Worm (Caenorhabditis elegans) whole organism, early embryonic: ENCODE results near the gene F22E5.23.
"Not testable (repeated sequence)": the region's sequence is repeated elsewhere in the genome, so short reads cannot be mapped to it uniquely, and the experiment has no call there.

Source experiments
- B0310.2 ChIP-seq: sonication (generic microtip); optimal IDR thresholded peaks from 2 replicates; lab custom pipeline; 2016; ENCODE audit warnings: mild to moderate bottlenecking, missing genetic modification characterization, missing compliant biosample characterization
- F13C5.2 ChIP-seq: sonication (generic microtip); optimal IDR thresholded peaks from 2 replicates; lab custom pipeline; 2017; ENCODE audit warnings: mild to moderate bottlenecking, missing genetic modification characterization, inconsistent platforms, missing compliant biosample characterization
- aly-1 ChIP-seq: sonication (generic microtip); optimal IDR thresholded peaks from 2 replicates; lab custom pipeline; 2016; ENCODE audit warnings: missing genetic modification characterization, missing compliant biosample characterization
- ceh-13 ChIP-seq: fragments of 200-800 bp; sonication (Bioruptor generic); optimal IDR thresholded peaks from 2 replicates; lab custom pipeline; 2018; ENCODE audit warnings: mild to moderate bottlenecking, missing genetic modification characterization, missing compliant biosample characterization
- ceh-36 ChIP-seq: sonication (generic microtip); optimal IDR thresholded peaks from 2 replicates; lab custom pipeline; 2016; ENCODE audit warnings: missing genetic modification characterization, inconsistent platforms, missing compliant biosample characterization
- ets-7 ChIP-seq: sonication (generic microtip); optimal IDR thresholded peaks from 2 replicates; lab custom pipeline; 2016; ENCODE audit warnings: missing genotype, missing genetic modification characterization, missing compliant biosample characterization
- flt-1 ChIP-seq: fragments of 200-800 bp; sonication (Bioruptor generic); IDR thresholded peaks from 2 replicates; pipeline ENCODE4 v1.3.6; 2022; ENCODE audit warnings: missing genetic modification characterization, missing compliant biosample characterization
- hmbx-1 ChIP-seq: sonication (generic microtip); optimal IDR thresholded peaks from 2 replicates; lab custom pipeline; 2016; ENCODE audit warnings: mild to moderate bottlenecking, missing genetic modification characterization, missing compliant biosample characterization
- hmg-4 ChIP-seq: fragments of 200-800 bp; sonication (Bioruptor generic); optimal IDR thresholded peaks from 2 replicates; lab custom pipeline; 2018; ENCODE audit warnings: mild to moderate bottlenecking, missing genetic modification characterization, missing compliant biosample characterization
- hnd-1 ChIP-seq: sonication (generic microtip); optimal IDR thresholded peaks from 2 replicates; lab custom pipeline; 2016; ENCODE audit warnings: missing genetic modification characterization, missing compliant biosample characterization
- pes-1 ChIP-seq: fragments of 200-800 bp; sonication (Bioruptor generic); IDR thresholded peaks from 2 replicates; pipeline ENCODE4 v1.3.6; 2022; ENCODE audit warnings: missing genetic modification reagents, missing genetic modification characterization, missing compliant biosample characterization
- scrt-1 ChIP-seq: fragments of 200-800 bp; sonication (Bioruptor generic); IDR thresholded peaks from 2 replicates; pipeline ENCODE4 v1.3.6; 2022; ENCODE audit warnings: missing genetic modification characterization, missing compliant biosample characterization
- sea-1 ChIP-seq: fragments of 200-800 bp; sonication (Bioruptor generic); conservative IDR thresholded peaks from 2 replicates; pipeline ENCODE4 v1.3.6; 2022; ENCODE audit warnings: missing genetic modification characterization, missing compliant biosample characterization
- tbx-11 ChIP-seq: fragments of 200-800 bp; sonication (Bioruptor generic); IDR thresholded peaks from 2 replicates; pipeline ENCODE4 v1.3.6; 2022; ENCODE audit warnings: missing genetic modification characterization, missing compliant biosample characterization
- tbx-37 ChIP-seq: fragments of 200-800 bp; sonication (Bioruptor generic); conservative IDR thresholded peaks from 2 replicates; pipeline ENCODE4 v1.3.6; 2022; ENCODE audit warnings: missing genetic modification reagents, missing genetic modification characterization, missing compliant biosample characterization
- tra-4 ChIP-seq: sonication (generic microtip); optimal IDR thresholded peaks from 2 replicates; lab custom pipeline; 2017; ENCODE audit warnings: missing genetic modification characterization, missing compliant biosample characterization

F22E5.23 gene

ce11 chrII:2622936-2623452 is 18.1 kb upstream of the F22E5.23 start, which contains the start of gene D2062.4:
D2062.4 (plus strand) TSS chrII:2623402.
- not testable (repeated sequence) for TF ChIP-seq ceh-13 (GFP tag; lab: Kevin White, UChicago); aly-1 (tag; lab: Kevin White, UChicago); scrt-1 (GFP tag; lab: Robert Waterston, UW)

- TF ChIP-seq tbx-11 (GFP tag; lab: Robert Waterston, UW) = no peak
- no peak for TF ChIP-seq hmbx-1 (tag; lab: Kevin White, UChicago)
- no peak for TF ChIP-seq ets-7 (tag; lab: Kevin White, UChicago)
Observed at ce11 chrII:2624792-2625191, 16.3 kb upstream of the F22E5.23 start, which contains the start of gene lgc-28. lgc-28 (plus strand) TSS chrII:2625092.

ce11 chrII:2627154-2627799 is 13.8 kb upstream of the F22E5.23 start, which contains the start of gene sri-71:
sri-71 (plus strand) TSS chrII:2627749.
- TF ChIP-seq flt-1 (GFP tag; lab: Robert Waterston, UW) = no peak
- no peak for TF ChIP-seq tra-4 (tag; lab: Kevin White, UChicago)
- no peak for TF ChIP-seq hmbx-1 (tag; lab: Kevin White, UChicago)
- TF ChIP-seq aly-1 (tag; lab: Kevin White, UChicago) = no peak
- no peak for TF ChIP-seq ceh-13 (GFP tag; lab: Kevin White, UChicago)
- TF ChIP-seq tbx-11 (GFP tag; lab: Robert Waterston, UW) = no peak
- TF ChIP-seq hmg-4 (GFP tag; lab: Kevin White, UChicago) = no peak
- no peak for TF ChIP-seq B0310.2 (tag; lab: Kevin White, UChicago)
- TF ChIP-seq ets-7 (tag; lab: Kevin White, UChicago) = no peak
- TF ChIP-seq scrt-1 (GFP tag; lab: Robert Waterston, UW) = no peak
- no peak for TF ChIP-seq sea-1 (GFP tag; lab: Robert Waterston, UW)

ce11 chrII:2628401-2628800 is 12.7 kb upstream of the F22E5.23 start:
- TF ChIP-seq tbx-37 (no peak), hnd-1 (no peak), pes-1 (no peak), tra-4 (tag; lab: Kevin White, UChicago) (no peak), ceh-36 (tag; lab: Kevin White, UChicago) (no peak), ceh-13 (GFP tag; lab: Kevin White, UChicago) (no peak)

- TF ChIP-seq scrt-1 (GFP tag; lab: Robert Waterston, UW) (no peak), hmbx-1 (tag; lab: Kevin White, UChicago) (no peak), sea-1 (GFP tag; lab: Robert Waterston, UW) (no peak), hmg-4 (GFP tag; lab: Kevin White, UChicago) (no peak), tra-4 (tag; lab: Kevin White, UChicago) (no peak), tbx-11 (GFP tag; lab: Robert Waterston, UW) (no peak), tbx-37 (no peak), ceh-13 (GFP tag; lab: Kevin White, UChicago) (no peak), pes-1 (no peak)
Observed at ce11 chrII:2629270-2629669, 11.8 kb upstream of the F22E5.23 start, which contains the start of gene sri-37. sri-37 (plus strand) TSS chrII:2629570.

ce11 chrII:2631169-2631568 is 9.9 kb upstream of the F22E5.23 start, which contains the start of gene D2062.1:
D2062.1 (plus strand) TSS chrII:2631469.
- TF ChIP-seq ceh-13 (GFP tag; lab: Kevin White, UChicago) = no peak
- no peak for TF ChIP-seq aly-1 (tag; lab: Kevin White, UChicago)
- no peak for TF ChIP-seq B0310.2 (tag; lab: Kevin White, UChicago)
- TF ChIP-seq tbx-37 = no peak
- TF ChIP-seq tra-4 (tag; lab: Kevin White, UChicago) = no peak
- TF ChIP-seq ets-7 (tag; lab: Kevin White, UChicago) = no peak
- TF ChIP-seq hmg-4 (GFP tag; lab: Kevin White, UChicago) = no peak
- no peak for TF ChIP-seq hnd-1
- no peak for TF ChIP-seq pes-1
- TF ChIP-seq scrt-1 (GFP tag; lab: Robert Waterston, UW) = no peak
- no peak for TF ChIP-seq hmbx-1 (tag; lab: Kevin White, UChicago)
- no peak for TF ChIP-seq flt-1 (GFP tag; lab: Robert Waterston, UW)
- TF ChIP-seq ceh-36 (tag; lab: Kevin White, UChicago) = no peak
- no peak for TF ChIP-seq F13C5.2 (tag; lab: Kevin White, UChicago)
- TF ChIP-seq sea-1 (GFP tag; lab: Robert Waterston, UW) = no peak

ce11 chrII:2632194-2632593 is 8.9 kb upstream of the F22E5.23 start:
- TF ChIP-seq ceh-36 (tag; lab: Kevin White, UChicago) = peak; percentile 76

ce11 chrII:2637359-2637758 is 3.7 kb upstream of the F22E5.23 start, which contains the start of gene F22E5.21:
F22E5.21 (minus strand) TSS chrII:2637459.
- no peak for TF ChIP-seq hmg-4 (GFP tag; lab: Kevin White, UChicago)
- no peak for TF ChIP-seq B0310.2 (tag; lab: Kevin White, UChicago)
- TF ChIP-seq ets-7 (tag; lab: Kevin White, UChicago) = no peak
- no peak for TF ChIP-seq sea-1 (GFP tag; lab: Robert Waterston, UW)
- no peak for TF ChIP-seq flt-1 (GFP tag; lab: Robert Waterston, UW)
